Fruit fly (Drosophila melanogaster) whole organism, pupa: ENCODE data around the gene CG15515.

Source experiments
- CG10348 ChIP-seq: fragments of 200-800 bp; sonication (Bioruptor generic); IDR thresholded peaks from 2 replicates; pipeline ENCODE4 v1.3.6; 2022; ENCODE audit warnings: missing biosample characterization, missing genetic modification characterization
- CG12605 ChIP-seq: fragments of 200-800 bp; sonication (Bioruptor generic); IDR thresholded peaks from 2 replicates; pipeline ENCODE4 v1.3.6; 2022; ENCODE audit warnings: missing biosample characterization, missing genetic modification characterization
- CG13204 ChIP-seq: fragments of 200-800 bp; sonication (Bioruptor generic); optimal IDR thresholded peaks from 2 replicates; lab custom pipeline; 2018; ENCODE audit warnings: missing biosample characterization, mild to moderate bottlenecking, missing genetic modification characterization, moderate library complexity
- CG14655 ChIP-seq: fragments of 200-800 bp; sonication (Bioruptor generic); optimal IDR thresholded peaks from 3 replicates; lab custom pipeline; 2017; ENCODE audit warnings: mild to moderate bottlenecking, missing biosample characterization, missing genetic modification reagents, missing genetic modification characterization
- CG15710 ChIP-seq: fragments of 200-800 bp; sonication (Bioruptor generic); optimal IDR thresholded peaks from 2 replicates; lab custom pipeline; 2018; ENCODE audit warnings: missing biosample characterization, mild to moderate bottlenecking, missing genetic modification characterization, moderate library complexity
- CG17806 ChIP-seq: fragments of 200-800 bp; sonication (Bioruptor generic); optimal IDR thresholded peaks from 2 replicates; lab custom pipeline; 2018; ENCODE audit warnings: missing biosample characterization, mild to moderate bottlenecking, missing genetic modification characterization, moderate library complexity
- CG32121 ChIP-seq: fragments of 200-800 bp; sonication (Bioruptor generic); IDR thresholded peaks from 2 replicates; pipeline ENCODE4 v1.3.6; 2022; ENCODE audit warnings: missing biosample characterization, missing genetic modification characterization
- CG34367 ChIP-seq: fragments of 200-800 bp; sonication (Bioruptor generic); optimal IDR thresholded peaks from 2 replicates; lab custom pipeline; 2018; ENCODE audit warnings: missing biosample characterization, mild to moderate bottlenecking, missing genetic modification characterization
- CG4496 ChIP-seq: fragments of 200-800 bp; sonication (Bioruptor generic); IDR thresholded peaks from 3 replicates; pipeline ENCODE4 v1.3.6; 2022; ENCODE audit warnings: missing biosample characterization, missing genetic modification characterization
- CG8159 ChIP-seq: fragments of 200-800 bp; sonication (Bioruptor generic); optimal IDR thresholded peaks from 3 replicates; lab custom pipeline; 2018; ENCODE audit warnings: missing biosample characterization, mild to moderate bottlenecking, missing genetic modification characterization, moderate library complexity
- CG8301 ChIP-seq: fragments of 200-800 bp; sonication (Bioruptor generic); optimal IDR thresholded peaks from 2 replicates; lab custom pipeline; 2018; ENCODE audit warnings: missing biosample characterization, mild to moderate bottlenecking, missing genetic modification characterization
- CG9948 ChIP-seq: fragments of 200-800 bp; sonication (Bioruptor generic); optimal IDR thresholded peaks from 2 replicates; lab custom pipeline; 2018; ENCODE audit warnings: missing biosample characterization, mild to moderate bottlenecking, missing genetic modification characterization, moderate library complexity
- D1 ChIP-seq: fragments of 200-800 bp; sonication (Bioruptor generic); optimal IDR thresholded peaks from 2 replicates; lab custom pipeline; 2018; ENCODE audit warnings: missing biosample characterization, mild to moderate bottlenecking, missing genetic modification characterization, moderate library complexity
- EcR ChIP-seq: fragments of 200-800 bp; sonication (Bioruptor generic); optimal IDR thresholded peaks from 3 replicates; lab custom pipeline; 2019; ENCODE audit warnings: missing biosample characterization, missing genetic modification characterization, mild to moderate bottlenecking, moderate library complexity, missing genetic modification reagents
- Ets98B ChIP-seq: fragments of 200-800 bp; sonication (Bioruptor generic); IDR thresholded peaks from 2 replicates; pipeline ENCODE4 v1.3.6; 2022; ENCODE audit warnings: missing biosample characterization, missing genetic modification characterization
- Pif1A ChIP-seq: fragments of 200-800 bp; sonication (Bioruptor generic); optimal IDR thresholded peaks from 3 replicates; lab custom pipeline; 2016; ENCODE audit warnings: missing biosample characterization, missing genetic modification characterization
- Pif1B ChIP-seq: fragments of 200-800 bp; sonication (Bioruptor generic); optimal IDR thresholded peaks from 3 replicates; lab custom pipeline; 2016; ENCODE audit warnings: missing biosample characterization, missing genetic modification characterization
- Snoo ChIP-seq: fragments of 200-800 bp; sonication (Bioruptor generic); optimal IDR thresholded peaks from 3 replicates; lab custom pipeline; 2017; ENCODE audit warnings: missing biosample characterization, mild to moderate bottlenecking, missing genetic modification characterization, inconsistent platforms
- fd96Ca ChIP-seq: fragments of 200-800 bp; sonication (Bioruptor generic); IDR thresholded peaks from 3 replicates; pipeline ENCODE4 v1.3.6; 2022; ENCODE audit warnings: missing biosample characterization, missing genetic modification characterization
- gl ChIP-seq: fragments of 200-800 bp; sonication (Bioruptor generic); optimal IDR thresholded peaks from 2 replicates; lab custom pipeline; 2018; ENCODE audit warnings: missing biosample characterization, mild to moderate bottlenecking, missing genetic modification characterization
- rn ChIP-seq: fragments of 200-800 bp; sonication (Bioruptor generic); IDR thresholded peaks from 2 replicates; pipeline ENCODE4 v1.3.6; 2022; ENCODE audit warnings: missing biosample characterization, missing genetic modification characterization

The CG15515 gene

dm6 chr3R:29905164-29905563, at the start of gene CG15515:
Gene CG15515 (plus strand): TSS chr3R:29905464.
- no peak for TF ChIP-seq Ets98B (GFP tag; lab: Robert Waterston, UW)
- TF ChIP-seq Pif1B, result no peak
- TF ChIP-seq Pif1A, result no peak
- TF ChIP-seq CG9948 (tag; lab: Kevin White, UChicago), result no peak
- TF ChIP-seq rn (GFP tag; lab: Robert Waterston, UW), result no peak
- TF ChIP-seq CG34367 (tag; lab: Kevin White, UChicago), result no peak
- TF ChIP-seq CG10348, result no peak
- no peak for TF ChIP-seq CG32121 (GFP tag; lab: Robert Waterston, UW)
- TF ChIP-seq D1, result no peak
- TF ChIP-seq Snoo (tag; lab: Kevin White, UChicago), result no peak
- TF ChIP-seq fd96Ca, result no peak
- no peak for TF ChIP-seq CG8301 (tag; lab: Kevin White, UChicago)
- TF ChIP-seq CG14655 (GFP tag; lab: Kevin White, UChicago), result no peak
- no peak for TF ChIP-seq CG17806
- no peak for TF ChIP-seq CG12605 (GFP tag; lab: Robert Waterston, UW)

dm6 chr3R:29857228-29857627, 48.0 kb upstream of the CG15515 start, which contains the start of gene dgt1:
Gene dgt1 (minus strand): TSS chr3R:29857491.
- no peak for TF ChIP-seq fd96Ca
- TF ChIP-seq CG8159 (tag; lab: Kevin White, UChicago), result no peak
- TF ChIP-seq CG34367 (tag; lab: Kevin White, UChicago), result no peak
- no peak for TF ChIP-seq gl
- no peak for TF ChIP-seq CG17806
- TF ChIP-seq CG32121 (GFP tag; lab: Robert Waterston, UW), result no peak
- no peak for TF ChIP-seq Pif1A
- TF ChIP-seq CG14655 (GFP tag; lab: Kevin White, UChicago), result no peak
- no peak for TF ChIP-seq Snoo (tag; lab: Kevin White, UChicago)
- TF ChIP-seq CG13204 (GFP tag; lab: Kevin White, UChicago), result no peak
- TF ChIP-seq CG10348, result no peak
- no peak for TF ChIP-seq Pif1B
- no peak for TF ChIP-seq CG12605 (GFP tag; lab: Robert Waterston, UW)
- no peak for TF ChIP-seq CG9948 (tag; lab: Kevin White, UChicago)
- no peak for TF ChIP-seq Ets98B (GFP tag; lab: Robert Waterston, UW)
- TF ChIP-seq CG4496, result no peak

- no peak for TF ChIP-seq CG14655 (GFP tag; lab: Kevin White, UChicago)
- TF ChIP-seq CG8301 (tag; lab: Kevin White, UChicago), result no peak
- TF ChIP-seq Snoo (tag; lab: Kevin White, UChicago), result no peak
- no peak for TF ChIP-seq CG32121 (GFP tag; lab: Robert Waterston, UW)
- no peak for TF ChIP-seq CG8159 (tag; lab: Kevin White, UChicago)
- TF ChIP-seq CG12605 (GFP tag; lab: Robert Waterston, UW), result no peak
These were observed 46.5 kb upstream of the CG15515 start, which contains the start of gene CG7824 for dm6 chr3R:29858806-29859205. Gene CG7824 (minus strand): TSS chr3R:29858936.

- TF ChIP-seq gl (no peak), CG34367 (tag; lab: Kevin White, UChicago) (peak; percentile 13), D1 (no peak), CG4496 (peak; percentile 58; the same call in 2 of the 3 replicates), rn (GFP tag; lab: Robert Waterston, UW) (no peak), CG15710 (tag; lab: Kevin White, UChicago) (peak; percentile 31), CG17806 (no peak), CG12605 (GFP tag; lab: Robert Waterston, UW) (no peak), CG9948 (tag; lab: Kevin White, UChicago) (peak; percentile 0), Pif1B (no peak), CG8159 (tag; lab: Kevin White, UChicago) (no peak), CG13204 (GFP tag; lab: Kevin White, UChicago) (no peak), Pif1A (no peak), CG10348 (no peak), CG8301 (tag; lab: Kevin White, UChicago) (no peak), fd96Ca (0 out of 3 replicates have a peak, but pooled peaks have one; percentile 18), EcR (GFP tag; lab: Kevin White, UChicago) (no peak), Ets98B (GFP tag; lab: Robert Waterston, UW) (peak; percentile 36), Snoo (tag; lab: Kevin White, UChicago) (no peak), CG32121 (GFP tag; lab: Robert Waterston, UW) (no peak; the same call in 1 of the 2 replicates), CG14655 (GFP tag; lab: Kevin White, UChicago) (no peak)
These were observed 45.5 kb upstream of the CG15515 start for dm6 chr3R:29859763-29860162.

dm6 chr3R:29861432-29862249, 43.6 kb upstream of the CG15515 start, which contains the start of the genes CG15514 and RpS8:
Gene CG15514 (minus strand): TSS chr3R:29861494.
Gene RpS8 (plus strand): TSS chr3R:29861582.
- TF ChIP-seq gl, result no peak
- no peak for TF ChIP-seq EcR (GFP tag; lab: Kevin White, UChicago)
- no peak for TF ChIP-seq CG14655 (GFP tag; lab: Kevin White, UChicago)
- TF ChIP-seq Pif1A, result no peak
- TF ChIP-seq CG8159 (tag; lab: Kevin White, UChicago), result peak; percentile 72
- no peak for TF ChIP-seq Ets98B (GFP tag; lab: Robert Waterston, UW)
- no peak; the same call in none of the 2 replicates for TF ChIP-seq CG12605 (GFP tag; lab: Robert Waterston, UW)
- TF ChIP-seq rn (GFP tag; lab: Robert Waterston, UW), result no peak
- peak; percentile 74 for TF ChIP-seq Snoo (tag; lab: Kevin White, UChicago)
- TF ChIP-seq Pif1B, result no peak
- TF ChIP-seq CG34367 (tag; lab: Kevin White, UChicago), result peak; percentile 29
- TF ChIP-seq CG17806, result peak; percentile 64
- TF ChIP-seq D1, result no peak
- peak; percentile 33 for TF ChIP-seq CG9948 (tag; lab: Kevin White, UChicago)
- no peak for TF ChIP-seq CG10348
- peak; percentile 27 for TF ChIP-seq CG15710 (tag; lab: Kevin White, UChicago)
- peak; percentile 29; the same call in 1 of the 2 replicates for TF ChIP-seq CG32121 (GFP tag; lab: Robert Waterston, UW)
- peak; percentile 54; the same call in 2 of the 3 replicates for TF ChIP-seq CG4496
- TF ChIP-seq CG8301 (tag; lab: Kevin White, UChicago), result peak; percentile 48
